Fruit fly (Drosophila melanogaster) whole organism: Measurements from ENCODE around the gene CG42709.

Experiments used
- CG8478 ChIP-seq: fragments of >200 bp; optimal IDR thresholded peaks from 2 replicates; lab custom pipeline; 2018; ENCODE audit warnings: inconsistent platforms
- pan ChIP-seq: fragments of >200 bp; optimal IDR thresholded peaks from 2 replicates; lab custom pipeline; 2017
- psq ChIP-seq: fragments of >200 bp; optimal IDR thresholded peaks from 2 replicates; lab custom pipeline; 2017
- usp ChIP-seq: fragments of >200 bp; optimal IDR thresholded peaks from 2 replicates; lab custom pipeline; 2017; ENCODE audit warnings: missing biosample characterization, missing genetic modification characterization, mixed read lengths

DNA sequence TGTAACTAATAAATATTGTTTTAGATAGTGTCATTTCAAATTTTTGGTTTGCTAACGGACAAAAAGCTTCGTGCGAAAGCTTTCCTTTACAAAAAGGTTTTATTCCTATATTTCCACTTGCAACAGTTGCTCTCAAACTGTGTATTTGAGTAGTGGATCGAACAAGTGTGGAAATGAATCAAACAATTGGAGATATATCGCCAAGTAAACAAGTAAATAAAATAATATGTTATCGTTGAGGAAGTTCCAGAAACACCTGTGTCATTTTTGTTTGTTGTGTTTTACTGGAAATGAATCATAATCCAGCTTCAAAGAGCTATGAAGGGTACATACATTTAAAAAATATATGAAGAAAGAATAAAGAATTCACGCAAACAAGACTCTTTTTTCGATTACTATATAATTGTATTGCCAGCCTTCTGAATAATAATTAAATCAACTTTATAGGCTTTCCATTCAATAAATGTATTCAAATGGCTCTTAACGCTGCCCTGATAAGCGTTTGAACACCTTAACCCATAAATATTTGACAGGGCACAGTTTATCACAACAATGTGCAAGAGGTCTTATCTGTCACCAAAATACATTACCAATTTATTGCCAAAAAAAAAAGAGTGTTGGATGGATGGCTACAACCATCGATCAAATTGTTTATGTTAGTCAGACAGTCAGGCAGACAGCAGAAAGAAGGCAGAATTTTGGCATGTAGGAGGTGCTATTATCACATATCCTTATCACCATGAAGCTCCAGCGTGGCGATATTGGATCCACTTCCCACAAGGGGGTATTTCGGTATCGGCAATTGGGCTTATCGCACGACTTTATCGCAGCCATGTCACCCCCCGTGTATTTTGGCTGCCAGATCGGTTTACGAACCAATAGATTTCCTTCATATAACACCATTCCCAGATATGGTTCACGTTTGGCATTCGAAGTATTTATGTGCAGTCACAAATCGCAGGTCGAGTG is 45.8 kb downstream of the CG42709 start:
- TF ChIP-seq CG8478 (lab: Kevin White, UChicago) (no peak), psq (lab: Kevin White, UChicago) (no peak), pan (no peak), usp (GFP tag; lab: Kevin White, UChicago) (no peak)
